Worm (Caenorhabditis elegans) whole organism, mixed stage, embryonic: ENCODE data around the gene pod-1.

Experiments
- M03D4.4 ChIP-seq: sonication (generic microtip); optimal IDR thresholded peaks from 2 replicates; lab custom pipeline; 2017; ENCODE audit warnings: mild to moderate bottlenecking, missing genetic modification characterization, missing compliant biosample characterization
- bed-3 ChIP-seq: fragments of 200-800 bp; sonication (Bioruptor generic); optimal IDR thresholded peaks from 3 replicates; lab custom pipeline; 2018; ENCODE audit warnings: mild to moderate bottlenecking, missing genetic modification characterization, moderate library complexity, missing compliant biosample characterization
- blmp-1 ChIP-seq: fragments of 150-350 bp; optimal IDR thresholded peaks from 2 replicates; lab custom pipeline; 2014; ENCODE audit warnings: missing biosample characterization, missing genetic modification characterization
- ceh-39 ChIP-seq: fragments of 150-350 bp; optimal IDR thresholded peaks from 2 replicates; lab custom pipeline; 2014; ENCODE audit warnings: missing biosample characterization, missing genetic modification characterization
- ceh-43 ChIP-seq: fragments of 200-800 bp; sonication (Bioruptor generic); optimal IDR thresholded peaks from 2 replicates; lab custom pipeline; 2018; ENCODE audit warnings: mild to moderate bottlenecking, missing genetic modification characterization, moderate library complexity, missing compliant biosample characterization
- ceh-83 ChIP-seq: fragments of 200-800 bp; sonication (Bioruptor generic); optimal IDR thresholded peaks from 2 replicates; lab custom pipeline; 2018; ENCODE audit warnings: mild to moderate bottlenecking, missing genetic modification characterization, missing compliant biosample characterization
- ces-1 ChIP-seq: fragments of 150-350 bp; optimal IDR thresholded peaks from 2 replicates; lab custom pipeline; 2014; ENCODE audit warnings: missing biosample characterization, missing genetic modification reagents, missing genetic modification characterization
- cnd-1 ChIP-seq: fragments of 200-800 bp; sonication (Bioruptor generic); optimal IDR thresholded peaks from 2 replicates; lab custom pipeline; 2018; ENCODE audit warnings: mild to moderate bottlenecking, missing genetic modification characterization, missing compliant biosample characterization
- drap-1 ChIP-seq: fragments of 200-800 bp; sonication (Bioruptor generic); optimal IDR thresholded peaks from 3 replicates; lab custom pipeline; 2018; ENCODE audit warnings: mild to moderate bottlenecking, missing genetic modification characterization, missing compliant biosample characterization
- elt-1 ChIP-seq: sonication (generic microtip); optimal IDR thresholded peaks from 2 replicates; lab custom pipeline; 2017; ENCODE audit warnings: missing genetic modification characterization, mild to moderate bottlenecking, missing compliant biosample characterization, antibody characterized with exemption, moderate library complexity, borderline replicate concordance; ENCODE audit not compliant: insufficient read depth
- elt-3 ChIP-seq: fragments of 150-350 bp; optimal IDR thresholded peaks from 2 replicates; lab custom pipeline; 2014; ENCODE audit warnings: missing biosample characterization, missing genetic modification characterization
- flh-1 ChIP-seq: fragments of 200-800 bp; sonication (Bioruptor generic); optimal IDR thresholded peaks from 2 replicates; lab custom pipeline; 2018; ENCODE audit warnings: mild to moderate bottlenecking, missing genetic modification characterization, moderate library complexity, missing compliant biosample characterization
- ham-2 ChIP-seq: fragments of 200-800 bp; sonication (Bioruptor generic); optimal IDR thresholded peaks from 2 replicates; lab custom pipeline; 2018; ENCODE audit warnings: mild to moderate bottlenecking, missing genetic modification characterization, missing compliant biosample characterization
- hlh-1 ChIP-seq: fragments of 150-350 bp; optimal IDR thresholded peaks from 2 replicates; lab custom pipeline; 2014; ENCODE audit warnings: missing biosample characterization, missing genetic modification reagents, missing genetic modification characterization
- lin-13 ChIP-seq: fragments of 150-350 bp; optimal IDR thresholded peaks from 2 replicates; lab custom pipeline; 2014; ENCODE audit warnings: missing biosample characterization, missing genetic modification characterization
- lin-32 ChIP-seq: fragments of 200-800 bp; sonication (Bioruptor generic); optimal IDR thresholded peaks from 2 replicates; lab custom pipeline; 2018; ENCODE audit warnings: mild to moderate bottlenecking, missing genetic modification characterization, missing compliant biosample characterization
- lsy-2 ChIP-seq: fragments of 150-350 bp; optimal IDR thresholded peaks from 2 replicates; lab custom pipeline; 2014; ENCODE audit warnings: missing biosample characterization, missing genetic modification characterization
- mab-5 ChIP-seq: fragments of 150-350 bp; optimal IDR thresholded peaks from 2 replicates; lab custom pipeline; 2014; ENCODE audit warnings: missing biosample characterization, missing genetic modification characterization
- mep-1 ChIP-seq: fragments of 150-350 bp; optimal IDR thresholded peaks from 2 replicates; lab custom pipeline; 2017; ENCODE audit warnings: missing biosample characterization, missing genetic modification reagents, missing genetic modification characterization, inconsistent platforms
- mls-2 ChIP-seq: sonication (generic microtip); optimal IDR thresholded peaks from 2 replicates; lab custom pipeline; 2016; ENCODE audit warnings: mild to moderate bottlenecking, missing genetic modification characterization, moderate library complexity, missing compliant biosample characterization
- nhr-12 ChIP-seq: fragments of 150-350 bp; optimal IDR thresholded peaks from 2 replicates; lab custom pipeline; 2014; ENCODE audit warnings: missing biosample characterization, missing genetic modification characterization
- nhr-2 ChIP-seq: fragments of 150-350 bp; optimal IDR thresholded peaks from 2 replicates; lab custom pipeline; 2014; ENCODE audit warnings: missing biosample characterization, missing genetic modification characterization
- nhr-237 ChIP-seq: fragments of 150-350 bp; optimal IDR thresholded peaks from 2 replicates; lab custom pipeline; 2014; ENCODE audit warnings: missing biosample characterization, missing genetic modification characterization
- nhr-28 ChIP-seq: fragments of 150-350 bp; optimal IDR thresholded peaks from 2 replicates; lab custom pipeline; 2014; ENCODE audit warnings: missing biosample characterization, missing genetic modification characterization
- nhr-76 ChIP-seq: sonication (generic microtip); optimal IDR thresholded peaks from 2 replicates; lab custom pipeline; 2017; ENCODE audit warnings: missing biosample characterization, missing genetic modification characterization
- pha-4 ChIP-seq: fragments of 150-350 bp; optimal IDR thresholded peaks from 2 replicates; lab custom pipeline; 2018; ENCODE audit warnings: missing biosample characterization, missing genetic modification reagents, missing genetic modification characterization
- sem-2 ChIP-seq: fragments of 200-800 bp; sonication (Bioruptor generic); optimal IDR thresholded peaks from 2 replicates; lab custom pipeline; 2018; ENCODE audit warnings: mild to moderate bottlenecking, missing genetic modification characterization, missing compliant biosample characterization
- snpc-4 ChIP-seq: fragments of 150-350 bp; optimal IDR thresholded peaks from 2 replicates; lab custom pipeline; 2014; ENCODE audit warnings: missing biosample characterization, missing genetic modification characterization
- sptf-1 ChIP-seq: sonication (generic microtip); optimal IDR thresholded peaks from 2 replicates; lab custom pipeline; 2017; ENCODE audit warnings: mild to moderate bottlenecking, missing genetic modification characterization, moderate library complexity, missing compliant biosample characterization
- tbx-8 ChIP-seq: fragments of 200-800 bp; sonication (Bioruptor generic); optimal IDR thresholded peaks from 2 replicates; lab custom pipeline; 2018; ENCODE audit warnings: mild to moderate bottlenecking, missing genetic modification characterization, moderate library complexity, missing compliant biosample characterization
- unc-120 ChIP-seq: sonication (generic microtip); optimal IDR thresholded peaks from 2 replicates; lab custom pipeline; 2017; ENCODE audit warnings: missing genetic modification characterization, missing compliant biosample characterization; ENCODE audit not compliant: poor library complexity, severe bottlenecking
- unc-39 ChIP-seq: fragments of 150-350 bp; optimal IDR thresholded peaks from 2 replicates; lab custom pipeline; 2014; ENCODE audit warnings: missing biosample characterization, missing genetic modification characterization
- unc-62 ChIP-seq: fragments of 150-350 bp; optimal IDR thresholded peaks from 2 replicates; lab custom pipeline; 2014; ENCODE audit warnings: missing biosample characterization, missing genetic modification reagents, missing genetic modification characterization
- zip-8 ChIP-seq: fragments of 150-350 bp; optimal IDR thresholded peaks from 2 replicates; lab custom pipeline; 2014; ENCODE audit warnings: missing biosample characterization, missing genetic modification characterization
- ztf-11 ChIP-seq: fragments of 150-350 bp; optimal IDR thresholded peaks from 2 replicates; lab custom pipeline; 2014; ENCODE audit warnings: missing biosample characterization, missing genetic modification characterization

Gene pod-1

ce11 chrIII:13474482-13474881 lies 49.4 kb downstream of the pod-1 start:
- TF ChIP-seq cnd-1 (tag; lab: Kevin White, UChicago) (peak; percentile 54), unc-120 (no peak)
- TF ChIP-seq, all 35 proteins: peak for 1

- TF ChIP-seq zip-8 (tag; lab: Kevin White, UChicago): no peak
- TF ChIP-seq sem-2 (GFP tag; lab: Kevin White, UChicago): no peak
- no peak for TF ChIP-seq ceh-83 (GFP tag; lab: Kevin White, UChicago)
- TF ChIP-seq unc-39 (tag; lab: Kevin White, UChicago): no peak
- TF ChIP-seq nhr-76: no peak
- no peak for TF ChIP-seq mab-5 (tag; lab: Kevin White, UChicago)
- no peak for TF ChIP-seq elt-3
- TF ChIP-seq nhr-2 (tag; lab: Kevin White, UChicago): no peak
- TF ChIP-seq cnd-1 (tag; lab: Kevin White, UChicago): no peak
- no peak for TF ChIP-seq pha-4
- no peak for TF ChIP-seq drap-1 (GFP tag; lab: Kevin White, UChicago)
- TF ChIP-seq mls-2 (tag; lab: Kevin White, UChicago): no peak
- TF ChIP-seq, all 35 proteins: peak for 0
Measured at ce11 chrIII:13471504-13471903, 52.4 kb downstream of the pod-1 start, which contains the start of gene pssy-2. Gene pssy-2, plus strand, starts transcription at chrIII:13471804.

ce11 chrIII:13465918-13466592 lies 57.9 kb downstream of the pod-1 start, which contains the start of gene cdk-5:
Gene cdk-5, minus strand, starts transcription at chrIII:13466342.
- TF ChIP-seq elt-1 (tag; lab: Kevin White, UChicago) (no peak), ces-1 (peak; percentile 97), mls-2 (tag; lab: Kevin White, UChicago) (no peak), hlh-1 (tag; lab: Kevin White, UChicago) (peak; percentile 8), sptf-1 (tag; lab: Kevin White, UChicago) (peak; percentile 39), unc-120 (no peak), snpc-4 (no peak), tbx-8 (GFP tag; lab: Kevin White, UChicago) (no peak), mab-5 (tag; lab: Kevin White, UChicago) (no peak), ceh-43 (no peak), unc-62 (GFP tag; lab: Kevin White, UChicago) (peak; percentile 20), ceh-83 (GFP tag; lab: Kevin White, UChicago) (no peak), pha-4 (peak; percentile 95), nhr-28 (no peak), unc-39 (tag; lab: Kevin White, UChicago) (no peak), lin-32 (GFP tag; lab: Kevin White, UChicago) (no peak), nhr-237 (tag; lab: Kevin White, UChicago) (peak; percentile 76), M03D4.4 (tag; lab: Kevin White, UChicago) (no peak), lsy-2 (peak; percentile 86), mep-1 (tag; lab: Kevin White, UChicago) (peak; percentile 76), ham-2 (GFP tag; lab: Kevin White, UChicago) (no peak), flh-1 (GFP tag; lab: Kevin White, UChicago) (no peak), cnd-1 (tag; lab: Kevin White, UChicago) (no peak), bed-3 (no peak), nhr-12 (tag; lab: Kevin White, UChicago) (no peak), sem-2 (GFP tag; lab: Kevin White, UChicago) (no peak), elt-3 (no peak), ceh-39 (tag; lab: Kevin White, UChicago) (peak; percentile 61), zip-8 (tag; lab: Kevin White, UChicago) (no peak), ztf-11 (tag; lab: Kevin White, UChicago) (no peak), nhr-2 (tag; lab: Kevin White, UChicago) (peak; percentile 38), nhr-76 (no peak), lin-13 (tag; lab: Kevin White, UChicago) (peak; percentile 72), blmp-1 (tag; lab: Kevin White, UChicago) (no peak), drap-1 (GFP tag; lab: Kevin White, UChicago) (peak; percentile 1)
